Worm (Caenorhabditis elegans) whole organism, L3 larva: ENCODE results near the gene F36G9.3.

Source experiments
- R02D3.7 ChIP-seq: fragments of 150-350 bp; optimal IDR thresholded peaks from 2 replicates; lab custom pipeline; 2014; ENCODE audit warnings: missing biosample characterization, missing genetic modification characterization
- aly-2 ChIP-seq: fragments of 150-350 bp; optimal IDR thresholded peaks from 2 replicates; lab custom pipeline; 2014; ENCODE audit warnings: missing biosample characterization, missing genetic modification characterization
- egl-27 ChIP-seq: sonication (generic microtip); optimal IDR thresholded peaks from 4 replicates; lab custom pipeline; 2017; ENCODE audit warnings: missing biosample characterization, missing genetic modification reagents, missing genetic modification characterization
- elt-3 ChIP-seq, 3 experiments: fragments of 150-350 bp in 1 of 3; sonication (generic microtip) in 2 of 3; optimal IDR thresholded peaks; 2 replicates in 2 of 3; 4 replicates in 1 of 3; lab custom pipeline; 2014 to 2017; ENCODE audit warnings: missing biosample characterization in 3 of 3, missing genetic modification characterization in 3 of 3
- lin-39 ChIP-seq: fragments of 150-350 bp; optimal IDR thresholded peaks from 2 replicates; lab custom pipeline; 2018; ENCODE audit warnings: missing biosample characterization, missing genetic modification reagents, missing genetic modification characterization
- mdl-1 ChIP-seq: fragments of 150-350 bp; optimal IDR thresholded peaks from 2 replicates; lab custom pipeline; 2014; ENCODE audit warnings: missing biosample characterization, missing genetic modification characterization
- nhr-12 ChIP-seq: fragments of 150-350 bp; optimal IDR thresholded peaks from 2 replicates; lab custom pipeline; 2014; ENCODE audit warnings: missing biosample characterization, missing genetic modification characterization
- nhr-28 ChIP-seq: fragments of 150-350 bp; optimal IDR thresholded peaks from 2 replicates; lab custom pipeline; 2014; ENCODE audit warnings: missing biosample characterization, missing genetic modification characterization
- nhr-77 ChIP-seq: fragments of 150-350 bp; optimal IDR thresholded peaks from 2 replicates; lab custom pipeline; 2014; ENCODE audit warnings: missing biosample characterization, missing genetic modification characterization
- pha-4 ChIP-seq: fragments of 150-350 bp; optimal IDR thresholded peaks from 2 replicates; lab custom pipeline; 2014; ENCODE audit warnings: missing biosample characterization, missing genetic modification reagents, missing genetic modification characterization

DNA sequence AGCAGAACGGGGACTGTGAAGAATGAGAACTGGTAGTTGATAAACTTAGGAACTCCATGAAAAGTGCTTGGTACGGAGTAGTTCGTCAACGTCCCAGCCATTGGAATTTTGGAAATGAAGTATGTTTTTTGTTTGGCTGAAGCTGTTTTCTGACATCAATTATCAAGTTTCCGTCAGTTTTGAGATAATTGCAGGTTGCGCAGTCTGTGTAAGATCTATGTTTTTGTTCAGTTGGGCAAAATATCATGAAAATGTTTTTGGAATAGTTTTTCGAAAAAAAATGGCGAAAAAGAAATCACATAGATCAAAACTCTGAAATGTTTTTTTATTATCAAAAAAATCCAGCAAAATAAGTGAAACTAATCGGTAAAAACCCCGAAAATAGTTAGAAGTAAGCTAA is 17.6 kb downstream of the F36G9.3 start, which contains the start of gene sru-22:
- TF ChIP-seq elt-3 (tag; optimal IDR thresholded peaks at IDR 0.05; lab: Kevin White, UChicago), result no peak
- TF ChIP-seq R02D3.7, result no peak
- TF ChIP-seq nhr-77 (tag; lab: Kevin White, UChicago), result no peak
- TF ChIP-seq aly-2 (tag; lab: Kevin White, UChicago), result no peak
- no peak for TF ChIP-seq mdl-1 (tag; lab: Kevin White, UChicago)
- TF ChIP-seq pha-4, result no peak
- TF ChIP-seq egl-27, result no peak
- no peak for TF ChIP-seq lin-39 (tag; lab: Kevin White, UChicago)
- no peak for TF ChIP-seq nhr-12
- TF ChIP-seq nhr-28 (tag; lab: Kevin White, UChicago), result no peak
